Fruit fly (Drosophila melanogaster): Measurements from ENCODE around the gene CG3184.

DNA sequence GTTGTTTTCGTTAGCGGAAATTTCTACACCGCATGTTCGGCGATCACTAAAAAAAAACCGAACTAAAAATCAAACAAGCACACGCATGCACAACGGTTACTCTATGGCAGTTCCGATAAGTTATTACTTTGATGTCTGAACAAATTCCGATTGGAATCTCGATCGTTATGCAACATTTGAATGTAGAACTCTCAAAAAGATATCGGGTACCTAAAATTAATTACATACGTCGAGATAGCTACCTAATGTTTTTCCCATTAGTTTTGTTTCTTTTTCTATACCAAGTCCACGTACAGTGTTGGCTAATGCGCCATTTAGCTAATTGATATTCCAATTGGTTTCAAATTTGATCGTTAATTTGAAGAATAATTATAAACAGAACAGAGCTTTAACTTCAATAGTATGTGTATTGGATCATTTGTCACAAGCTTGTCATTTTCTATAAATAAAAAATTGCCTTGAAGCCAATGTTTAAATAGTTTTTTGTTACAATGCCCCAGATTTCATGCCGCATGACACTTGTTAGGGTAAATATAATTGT lies 12.5 kb upstream of the CG3184 start:
- TF ChIP-seq Myc (optimal IDR thresholded peaks at IDR 0.05) (no peak), pan (optimal IDR thresholded peaks at IDR 0.05) (no peak)

Measured in whole organism, wandering third instar larva.